Worm (Caenorhabditis elegans): ENCODE measurements around the gene adt-1.

adt-1 gene

DNA sequence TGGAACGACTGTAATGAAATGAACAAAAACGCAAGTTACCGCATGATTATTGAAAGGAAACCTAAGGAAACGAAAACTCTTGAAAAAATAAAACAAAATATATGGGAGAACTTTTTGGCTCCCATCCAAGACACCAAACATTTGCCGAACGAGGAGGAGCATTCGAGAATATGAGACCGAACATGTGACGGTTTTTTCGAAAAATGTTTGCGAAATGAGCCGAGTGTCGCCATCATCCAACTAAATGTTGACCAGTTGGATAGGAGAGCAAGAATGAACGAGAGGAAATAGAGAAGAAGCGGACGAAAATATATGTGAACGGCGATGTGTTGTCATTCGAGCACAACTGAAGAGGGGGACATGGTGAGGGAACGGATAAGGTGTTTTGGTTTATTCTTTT lies 48.6 kb upstream of the adt-1 start:
- TF ChIP-seq sdz-38 (tag; optimal IDR thresholded peaks at IDR 0.05) (no peak), unc-130 (GFP tag; optimal IDR thresholded peaks at IDR 0.05) (no peak), F55B11.4 (tag; optimal IDR thresholded peaks at IDR 0.05; ENCODE audit: borderline replicate concordance, insufficient read depth) (no peak), Y53G8AR.9 (GFP tag; conservative IDR thresholded peaks at IDR 0.05) (no peak), cebp-1 (GFP tag; IDR thresholded peaks at IDR 0.05) (peak; percentile 37; the same call in 1 of the 2 replicates), cebp-1 (tag; optimal IDR thresholded peaks at IDR 0.05) (peak; percentile 66), snpc-4 (GFP tag; optimal IDR thresholded peaks at IDR 0.05) (no peak), snpc-4 (tag; optimal IDR thresholded peaks at IDR 0.05) (no peak), B0035.1 (tag; optimal IDR thresholded peaks at IDR 0.05) (no peak), D2030.7 (GFP tag; IDR thresholded peaks at IDR 0.05) (no peak)

DNA sequence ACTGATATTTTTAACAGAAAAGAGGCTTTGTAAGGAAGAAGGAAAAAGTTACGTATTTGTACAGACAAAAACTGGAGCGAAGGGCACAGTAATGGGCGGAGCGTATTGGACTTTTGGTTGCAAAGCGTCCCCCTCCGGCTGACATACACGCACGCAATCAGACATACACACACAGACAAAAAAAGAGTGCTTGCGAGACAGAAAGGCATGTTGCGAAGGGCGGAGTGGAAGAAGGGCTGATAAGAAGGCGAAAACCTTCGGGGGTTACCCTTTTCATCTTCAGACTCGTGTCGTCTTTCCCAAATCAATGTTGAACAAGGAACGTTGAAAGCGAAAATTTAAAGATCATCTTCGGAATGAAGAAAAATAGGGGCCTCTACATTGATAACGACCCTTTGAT lies 48.1 kb upstream of the adt-1 start:
- TF ChIP-seq T07F8.4 (tag; optimal IDR thresholded peaks at IDR 0.05) = no peak
- no peak for TF ChIP-seq rcor-1 (GFP tag; IDR thresholded peaks at IDR 0.05)
- no peak for TF ChIP-seq attf-5 (GFP tag; optimal IDR thresholded peaks at IDR 0.05)
- TF ChIP-seq nhr-90 (tag; optimal IDR thresholded peaks at IDR 0.05) = peak; percentile 28
- TF ChIP-seq cebp-1 (GFP tag; IDR thresholded peaks at IDR 0.05) = no peak
- peak; percentile 42 for TF ChIP-seq cebp-1 (tag; optimal IDR thresholded peaks at IDR 0.05)
- TF ChIP-seq Y95B8A.8 (GFP tag; IDR thresholded peaks at IDR 0.05) = 0 out of 2 replicates have a peak, but pooled peaks have one; percentile 39
- TF ChIP-seq ZK185.1 (tag; optimal IDR thresholded peaks at IDR 0.05; ENCODE audit: poor library complexity, severe bottlenecking) = no peak
- TF ChIP-seq hmg-20 (GFP tag; IDR thresholded peaks at IDR 0.05) = no peak
- TF ChIP-seq repo-1 (tag; optimal IDR thresholded peaks at IDR 0.05) = no peak
- no peak for TF ChIP-seq B0035.1 (tag; optimal IDR thresholded peaks at IDR 0.05)
- TF ChIP-seq lin-40 (tag; optimal IDR thresholded peaks at IDR 0.05) = peak; percentile 36
- TF ChIP-seq mcd-1 (GFP tag; IDR thresholded peaks at IDR 0.05) = 0 out of 2 replicates have a peak, but pooled peaks have one; percentile 40
- TF ChIP-seq ceh-40 (GFP tag; IDR thresholded peaks at IDR 0.05) = 0 out of 2 replicates have a peak, but pooled peaks have one; percentile 16
- TF ChIP-seq B0336.3 (GFP tag; IDR thresholded peaks at IDR 0.05) = peak; percentile 38; the same call in 1 of the 2 replicates
- TF ChIP-seq let-526 (GFP tag; IDR thresholded peaks at IDR 0.05) = 0 out of 2 replicates have a peak, but pooled peaks have one; percentile 63
- TF ChIP-seq Y56A3A.18 (GFP tag; IDR thresholded peaks at IDR 0.05) = no peak
- no peak for TF ChIP-seq lin-35 (GFP tag; optimal IDR thresholded peaks at IDR 0.05)
- 0 out of 2 replicates have a peak, but pooled peaks have one; percentile 56 for TF ChIP-seq lin-26 (GFP tag; IDR thresholded peaks at IDR 0.05)
- peak; percentile 95 for TF ChIP-seq nhr-80 (tag; optimal IDR thresholded peaks at IDR 0.05)
- TF ChIP-seq F52B5.7 (tag; optimal IDR thresholded peaks at IDR 0.05) = no peak
- TF ChIP-seq atf-7 (tag; optimal IDR thresholded peaks at IDR 0.05) = peak; percentile 38
- TF ChIP-seq tbp1 (GFP tag; optimal IDR thresholded peaks at IDR 0.05) = peak; percentile 20
- no peak for TF ChIP-seq egl-18 (GFP tag; IDR thresholded peaks at IDR 0.05)
- no peak for TF ChIP-seq dpff-1 (tag; optimal IDR thresholded peaks at IDR 0.05)
- 0 out of 2 replicates have a peak, but pooled peaks have one; percentile 36 for TF ChIP-seq ztf-25 (GFP tag; IDR thresholded peaks at IDR 0.05)
- TF ChIP-seq C06A6.2 (GFP tag; conservative IDR thresholded peaks at IDR 0.05) = 0 out of 2 replicates have a peak, but pooled peaks have one; percentile 29
- peak; percentile 65; the same call in 1 of the 2 replicates for TF ChIP-seq nfyb-1 (GFP tag; IDR thresholded peaks at IDR 0.05)
- TF ChIP-seq B0261.1 (tag; optimal IDR thresholded peaks at IDR 0.05) = no peak
- no peak for TF ChIP-seq ztf-6 (GFP tag; IDR thresholded peaks at IDR 0.05)
- peak; percentile 62 for TF ChIP-seq ztf-26 (tag; optimal IDR thresholded peaks at IDR 0.05)
- TF ChIP-seq hlh-26 (GFP tag; conservative IDR thresholded peaks at IDR 0.05) = no peak
- TF ChIP-seq dox-1 (GFP tag; IDR thresholded peaks at IDR 0.05) = peak; percentile 67
- TF ChIP-seq F55B11.4 (tag; optimal IDR thresholded peaks at IDR 0.05; ENCODE audit: borderline replicate concordance, insufficient read depth) = no peak
- TF ChIP-seq egl-44 (GFP tag; IDR thresholded peaks at IDR 0.05) = 0 out of 2 replicates have a peak, but pooled peaks have one; percentile 24
- no peak for TF ChIP-seq attf-6 (GFP tag; IDR thresholded peaks at IDR 0.05)
